Worm (Caenorhabditis elegans) whole organism, late embryonic: ENCODE data around the gene wdfy-3.
A peak's percentile ranks its signal among the peaks of the same experiment; 100 is the strongest.

Source experiments
- F13H6.1 ChIP-seq: sonication (generic microtip); optimal IDR thresholded peaks from 2 replicates; lab custom pipeline; 2016; ENCODE audit warnings: missing genetic modification characterization, missing compliant biosample characterization
- K02D7.2 ChIP-seq: sonication (generic microtip); optimal IDR thresholded peaks from 2 replicates; lab custom pipeline; 2017; ENCODE audit warnings: mild to moderate bottlenecking, missing genetic modification characterization, missing compliant biosample characterization
- K09A11.1 ChIP-seq: sonication (generic microtip); optimal IDR thresholded peaks from 2 replicates; lab custom pipeline; 2017; ENCODE audit warnings: antibody characterized with exemption, mild to moderate bottlenecking, missing genetic modification characterization, missing compliant biosample characterization; ENCODE audit not compliant: insufficient read depth
- T23F11.4 ChIP-seq: fragments of 200-800 bp; sonication (Bioruptor generic); optimal IDR thresholded peaks from 2 replicates; lab custom pipeline; 2018; ENCODE audit warnings: mild to moderate bottlenecking, missing genetic modification characterization, missing compliant biosample characterization
- Y22D7AL.16 ChIP-seq: sonication (generic microtip); optimal IDR thresholded peaks from 2 replicates; lab custom pipeline; 2016; ENCODE audit warnings: missing genetic modification characterization, missing compliant biosample characterization
- ahr-1 ChIP-seq: sonication (generic microtip); optimal IDR thresholded peaks from 2 replicates; lab custom pipeline; 2016; ENCODE audit warnings: missing genetic modification characterization, missing compliant biosample characterization
- ama-1 ChIP-seq: fragments of 150-350 bp; optimal IDR thresholded peaks from 2 replicates; lab custom pipeline; 2014
- ceh-18 ChIP-seq: sonication (generic microtip); optimal IDR thresholded peaks from 2 replicates; lab custom pipeline; 2016; ENCODE audit warnings: missing genetic modification characterization, missing compliant biosample characterization
- ceh-19 ChIP-seq: fragments of 200-800 bp; sonication (Bioruptor generic); optimal IDR thresholded peaks from 2 replicates; lab custom pipeline; 2018; ENCODE audit warnings: mild to moderate bottlenecking, missing genetic modification characterization, missing compliant biosample characterization
- ceh-31 ChIP-seq: sonication (generic microtip); optimal IDR thresholded peaks from 2 replicates; lab custom pipeline; 2016; ENCODE audit warnings: missing genetic modification characterization, missing compliant biosample characterization
- ceh-6 ChIP-seq: fragments of 200-800 bp; sonication (Bioruptor generic); optimal IDR thresholded peaks from 2 replicates; lab custom pipeline; 2018; ENCODE audit warnings: mild to moderate bottlenecking, missing genetic modification characterization, missing compliant biosample characterization
- ceh-9 ChIP-seq: sonication (generic microtip); optimal IDR thresholded peaks from 2 replicates; lab custom pipeline; 2016; ENCODE audit warnings: mild to moderate bottlenecking, missing genetic modification characterization, inconsistent platforms, missing compliant biosample characterization
- elt-4 ChIP-seq: sonication (generic microtip); optimal IDR thresholded peaks from 2 replicates; lab custom pipeline; 2016; ENCODE audit warnings: missing genetic modification characterization, missing compliant biosample characterization
- eyg-1 ChIP-seq: sonication (generic microtip); optimal IDR thresholded peaks from 2 replicates; lab custom pipeline; 2016; ENCODE audit warnings: missing genotype, missing genetic modification characterization, missing compliant biosample characterization
- fkh-10 ChIP-seq: fragments of 150-350 bp; optimal IDR thresholded peaks from 2 replicates; lab custom pipeline; 2014; ENCODE audit warnings: missing biosample characterization, missing genetic modification reagents, missing genetic modification characterization
- fkh-6 ChIP-seq: sonication (generic microtip); optimal IDR thresholded peaks from 2 replicates; lab custom pipeline; 2016; ENCODE audit warnings: missing genetic modification characterization, missing compliant biosample characterization
- gmeb-2 ChIP-seq: sonication (generic microtip); optimal IDR thresholded peaks from 2 replicates; lab custom pipeline; 2016; ENCODE audit warnings: missing genetic modification characterization, inconsistent platforms, missing compliant biosample characterization
- hlh-15 ChIP-seq: sonication (generic microtip); optimal IDR thresholded peaks from 2 replicates; lab custom pipeline; 2016; ENCODE audit warnings: missing genetic modification characterization, missing compliant biosample characterization
- hlh-30 ChIP-seq: sonication (generic microtip); optimal IDR thresholded peaks from 2 replicates; lab custom pipeline; 2017; ENCODE audit warnings: antibody characterized with exemption, missing genetic modification characterization, missing compliant biosample characterization; ENCODE audit not compliant: insufficient read depth
- hlh-8 ChIP-seq: sonication (generic microtip); optimal IDR thresholded peaks from 2 replicates; lab custom pipeline; 2016; ENCODE audit warnings: missing genotype, missing genetic modification characterization, missing compliant biosample characterization
- lin-11 ChIP-seq: fragments of 200-800 bp; sonication (Bioruptor generic); optimal IDR thresholded peaks from 2 replicates; lab custom pipeline; 2018; ENCODE audit warnings: mild to moderate bottlenecking, missing genetic modification characterization, missing compliant biosample characterization
- madf-2 ChIP-seq: sonication (generic microtip); optimal IDR thresholded peaks from 2 replicates; lab custom pipeline; 2017; ENCODE audit warnings: missing genetic modification characterization, missing compliant biosample characterization
- mec-3 ChIP-seq: sonication (generic microtip); optimal IDR thresholded peaks from 2 replicates; lab custom pipeline; 2016; ENCODE audit warnings: borderline replicate concordance, missing genetic modification characterization, missing compliant biosample characterization
- nfya-1 ChIP-seq: sonication (generic microtip); optimal IDR thresholded peaks from 2 replicates; lab custom pipeline; 2017; ENCODE audit warnings: missing genetic modification characterization, mild to moderate bottlenecking, missing compliant biosample characterization, antibody characterized with exemption, moderate library complexity
- nhr-232 ChIP-seq: sonication (generic microtip); optimal IDR thresholded peaks from 2 replicates; lab custom pipeline; 2016; ENCODE audit warnings: missing genetic modification characterization, missing compliant biosample characterization
- npax-4 ChIP-seq: sonication (generic microtip); optimal IDR thresholded peaks from 2 replicates; lab custom pipeline; 2016; ENCODE audit warnings: missing genetic modification characterization, missing compliant biosample characterization
- odd-2 ChIP-seq: sonication (generic microtip); optimal IDR thresholded peaks from 2 replicates; lab custom pipeline; 2017; ENCODE audit warnings: antibody characterized with exemption, mild to moderate bottlenecking, missing genetic modification characterization, missing compliant biosample characterization
- pag-3 ChIP-seq: sonication (generic microtip); optimal IDR thresholded peaks from 2 replicates; lab custom pipeline; 2016; ENCODE audit warnings: missing compliant biosample characterization, missing genetic modification characterization, borderline replicate concordance
- pat-9 ChIP-seq: fragments of 200-800 bp; sonication (Bioruptor generic); optimal IDR thresholded peaks from 2 replicates; lab custom pipeline; 2018; ENCODE audit warnings: mild to moderate bottlenecking, missing genetic modification characterization, moderate library complexity, missing compliant biosample characterization
- pros-1 ChIP-seq: fragments of 150-350 bp; optimal IDR thresholded peaks from 2 replicates; lab custom pipeline; 2014; ENCODE audit warnings: missing biosample characterization, missing genetic modification reagents, missing genetic modification characterization
- ref-2 ChIP-seq: sonication (generic microtip); optimal IDR thresholded peaks from 2 replicates; lab custom pipeline; 2016; ENCODE audit warnings: missing genetic modification characterization, missing compliant biosample characterization
- rnt-1 ChIP-seq: sonication (generic microtip); optimal IDR thresholded peaks from 2 replicates; lab custom pipeline; 2016; ENCODE audit warnings: missing genetic modification characterization, missing compliant biosample characterization
- sdc-2 ChIP-seq: sonication (generic microtip); optimal IDR thresholded peaks from 2 replicates; lab custom pipeline; 2016; ENCODE audit warnings: missing genotype, missing genetic modification characterization, missing compliant biosample characterization
- sox-2 ChIP-seq: fragments of 200-800 bp; sonication (Bioruptor generic); IDR thresholded peaks from 2 replicates; pipeline ENCODE4 v1.3.6; 2022; ENCODE audit warnings: missing genetic modification reagents, missing genetic modification characterization, missing compliant biosample characterization
- sox-4 ChIP-seq: sonication (generic microtip); optimal IDR thresholded peaks from 2 replicates; lab custom pipeline; 2017; ENCODE audit warnings: mild to moderate bottlenecking, missing genetic modification characterization, inconsistent platforms, missing compliant biosample characterization
- syd-9 ChIP-seq: sonication (generic microtip); optimal IDR thresholded peaks from 2 replicates; lab custom pipeline; 2016; ENCODE audit warnings: mild to moderate bottlenecking, missing genetic modification characterization, moderate library complexity, missing compliant biosample characterization
- tbx-2 ChIP-seq: sonication (generic microtip); optimal IDR thresholded peaks from 2 replicates; lab custom pipeline; 2016; ENCODE audit warnings: missing genetic modification characterization, missing compliant biosample characterization
- tbx-7 ChIP-seq: sonication (generic microtip); optimal IDR thresholded peaks from 2 replicates; lab custom pipeline; 2016; ENCODE audit warnings: missing genotype, missing genetic modification characterization, missing compliant biosample characterization
- ttx-3 ChIP-seq: sonication (generic microtip); optimal IDR thresholded peaks from 2 replicates; lab custom pipeline; 2016; ENCODE audit warnings: missing genetic modification reagents, missing genetic modification characterization, missing compliant biosample characterization
- unc-55 ChIP-seq: sonication (generic microtip); optimal IDR thresholded peaks from 2 replicates; lab custom pipeline; 2017; ENCODE audit warnings: missing biosample characterization, missing genetic modification reagents, missing genetic modification characterization
- unc-86 ChIP-seq: sonication (generic microtip); optimal IDR thresholded peaks from 2 replicates; lab custom pipeline; 2016; ENCODE audit warnings: missing genetic modification characterization, missing compliant biosample characterization
- ztf-16 ChIP-seq: sonication (generic microtip); optimal IDR thresholded peaks from 2 replicates; lab custom pipeline; 2017; ENCODE audit warnings: missing genetic modification characterization, missing compliant biosample characterization

Gene wdfy-3

DNA sequence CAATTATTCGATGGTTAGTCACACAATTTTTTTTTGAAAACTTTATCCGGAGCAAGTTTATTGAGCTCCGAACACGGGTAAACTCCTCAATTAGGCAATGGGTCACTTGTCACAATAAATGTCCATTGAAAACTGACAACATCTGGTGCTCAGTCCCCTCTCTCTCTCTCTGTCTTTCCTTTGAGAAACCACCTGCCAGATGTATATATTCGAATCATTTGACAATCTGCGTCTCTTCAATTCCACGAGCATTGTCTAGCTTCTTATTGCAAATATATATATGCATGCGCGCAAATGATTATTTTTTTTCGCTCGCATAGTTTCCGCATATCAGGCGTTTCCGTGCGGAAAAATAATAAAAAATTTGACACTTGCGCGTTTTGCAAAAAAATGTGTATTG, 32.6 kb downstream of the wdfy-3 start:
- TF ChIP-seq gmeb-2 (tag; lab: Kevin White, UChicago), result no peak
- TF ChIP-seq F13H6.1 (tag; lab: Kevin White, UChicago), result no peak
- TF ChIP-seq tbx-2 (tag; lab: Kevin White, UChicago), result no peak
- TF ChIP-seq ceh-9, result no peak
- peak; percentile 11 for TF ChIP-seq nfya-1 (tag; lab: Kevin White, UChicago)
- TF ChIP-seq unc-55 (GFP tag; lab: Kevin White, UChicago), result peak; percentile 60
- TF ChIP-seq nhr-232, result no peak
- TF ChIP-seq elt-4 (tag; lab: Kevin White, UChicago), result no peak
- no peak for TF ChIP-seq madf-2
- TF ChIP-seq hlh-8 (tag; lab: Kevin White, UChicago), result peak; percentile 87
- TF ChIP-seq eyg-1, result no peak
- TF ChIP-seq ceh-31 (tag; lab: Kevin White, UChicago), result peak; percentile 32
- no peak for TF ChIP-seq fkh-10 (GFP tag; lab: Kevin White, UChicago)
- no peak for TF ChIP-seq fkh-6 (tag; lab: Kevin White, UChicago)
- peak; percentile 71 for TF ChIP-seq hlh-30 (tag; lab: Kevin White, UChicago)
- TF ChIP-seq mec-3 (tag; lab: Kevin White, UChicago), result no peak
- TF ChIP-seq K02D7.2 (tag; lab: Kevin White, UChicago), result no peak
- no peak for TF ChIP-seq rnt-1 (tag; lab: Kevin White, UChicago)
- no peak for TF ChIP-seq pat-9
- no peak for TF ChIP-seq lin-11
- no peak for TF ChIP-seq npax-4 (tag; lab: Kevin White, UChicago)
- TF ChIP-seq ztf-16 (tag; lab: Kevin White, UChicago), result no peak
- no peak for TF ChIP-seq ahr-1 (tag; lab: Kevin White, UChicago)
- no peak for TF ChIP-seq T23F11.4 (GFP tag; lab: Kevin White, UChicago)
- TF ChIP-seq ttx-3 (tag; lab: Kevin White, UChicago), result no peak
- TF ChIP-seq ama-1 (lab: Kevin White, UChicago), result no peak
- no peak for TF ChIP-seq Y22D7AL.16 (tag; lab: Kevin White, UChicago)
- TF ChIP-seq tbx-7 (tag; lab: Kevin White, UChicago), result no peak

DNA sequence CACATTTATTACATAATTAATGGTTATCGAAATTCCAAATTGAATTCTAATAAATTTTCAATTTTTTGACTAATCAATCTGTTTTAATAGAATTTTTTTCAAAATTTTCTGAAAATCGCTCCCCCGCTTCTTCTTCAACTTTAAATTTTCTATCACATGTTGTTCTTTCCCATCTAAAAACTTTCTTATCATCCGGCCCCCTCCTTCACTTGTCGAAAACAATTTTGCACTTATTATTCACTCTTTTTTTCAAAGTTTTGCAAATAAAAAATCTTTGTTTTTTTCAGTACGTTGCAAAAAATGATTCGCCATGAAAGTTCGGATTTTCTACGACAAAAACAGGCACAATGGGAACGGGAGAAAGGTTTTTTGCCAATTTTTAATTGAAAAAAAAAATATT, 35.2 kb downstream of the wdfy-3 start, which contains the start of gene T23B5.3:
Gene T23B5.3 (plus strand): TSS at position 301 of the 400 bp plus-strand sequence.
- TF ChIP-seq pros-1 (tag; lab: Kevin White, UChicago), result no peak
- TF ChIP-seq F13H6.1 (tag; lab: Kevin White, UChicago), result no peak
- TF ChIP-seq syd-9, result no peak
- TF ChIP-seq ceh-6 (GFP tag; lab: Kevin White, UChicago), result no peak
- no peak for TF ChIP-seq K02D7.2 (tag; lab: Kevin White, UChicago)
- no peak for TF ChIP-seq K09A11.1
- TF ChIP-seq ama-1 (lab: Kevin White, UChicago), result no peak
- TF ChIP-seq unc-86 (tag; lab: Kevin White, UChicago), result no peak
- TF ChIP-seq, all 69 proteins: peak for 0

DNA sequence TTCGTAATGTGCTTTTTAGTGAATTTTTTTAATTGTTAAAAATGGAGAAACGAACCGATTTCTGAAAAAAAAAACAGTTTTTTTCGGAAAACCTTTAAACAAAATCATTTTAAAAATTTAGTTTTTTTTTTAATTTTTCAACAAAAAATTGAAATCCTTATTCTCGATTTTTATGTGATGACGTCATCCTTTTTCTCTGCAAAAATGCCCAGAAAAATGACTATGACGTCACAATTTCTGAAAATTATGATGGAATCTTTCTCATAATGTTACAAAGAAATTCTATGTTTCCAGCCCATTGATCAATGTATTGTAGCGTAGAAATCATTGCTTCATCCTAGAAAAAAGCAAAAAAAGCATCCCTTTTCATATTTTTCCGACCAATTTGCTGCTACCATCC, 36.1 kb downstream of the wdfy-3 start:
- no peak for TF ChIP-seq sdc-2 (tag; lab: Kevin White, UChicago)
- TF ChIP-seq fkh-6 (tag; lab: Kevin White, UChicago), result no peak
- TF ChIP-seq sox-4 (tag; lab: Kevin White, UChicago), result no peak
- TF ChIP-seq hlh-15 (tag; lab: Kevin White, UChicago), result no peak
- no peak for TF ChIP-seq sox-2 (GFP tag; lab: Robert Waterston, UW)
- TF ChIP-seq ceh-19 (GFP tag; lab: Kevin White, UChicago), result no peak
- TF ChIP-seq pag-3 (tag; lab: Kevin White, UChicago), result no peak
- TF ChIP-seq unc-55 (GFP tag; lab: Kevin White, UChicago), result no peak
- no peak for TF ChIP-seq ref-2 (tag; lab: Kevin White, UChicago)
- TF ChIP-seq ceh-18 (tag; lab: Kevin White, UChicago), result no peak
- TF ChIP-seq odd-2 (tag; lab: Kevin White, UChicago), result no peak
